Worm (Caenorhabditis elegans) whole organism, young adult: ENCODE measurements around the gene nlp-11.

ENCODE experiments used
- aptf-2 ChIP-seq: fragments of 200-800 bp; sonication (Bioruptor generic); conservative IDR thresholded peaks from 2 replicates; pipeline ENCODE4 v1.3.6; 2022; ENCODE audit warnings: missing genetic modification reagents, missing genetic modification characterization, missing compliant biosample characterization
- ceh-91 ChIP-seq: fragments of 200-800 bp; sonication (Bioruptor generic); IDR thresholded peaks from 2 replicates; pipeline ENCODE4 v1.3.6; 2022; ENCODE audit warnings: missing genetic modification reagents, missing genetic modification characterization, missing compliant biosample characterization
- lin-40 ChIP-seq: sonication (generic microtip); optimal IDR thresholded peaks from 2 replicates; lab custom pipeline; 2016; ENCODE audit warnings: missing genetic modification characterization, mild to moderate bottlenecking, missing compliant biosample characterization, missing genotype, missing genetic modification reagents
- mel-28 ChIP-seq: sonication (generic microtip); optimal IDR thresholded peaks from 2 replicates; lab custom pipeline; 2016; ENCODE audit warnings: borderline replicate concordance, mild to moderate bottlenecking, missing genetic modification characterization, missing compliant biosample characterization
- nhr-90 ChIP-seq: sonication (generic microtip); optimal IDR thresholded peaks from 2 replicates; lab custom pipeline; 2016; ENCODE audit warnings: missing genotype, mild to moderate bottlenecking, missing genetic modification characterization, missing compliant biosample characterization

DNA sequence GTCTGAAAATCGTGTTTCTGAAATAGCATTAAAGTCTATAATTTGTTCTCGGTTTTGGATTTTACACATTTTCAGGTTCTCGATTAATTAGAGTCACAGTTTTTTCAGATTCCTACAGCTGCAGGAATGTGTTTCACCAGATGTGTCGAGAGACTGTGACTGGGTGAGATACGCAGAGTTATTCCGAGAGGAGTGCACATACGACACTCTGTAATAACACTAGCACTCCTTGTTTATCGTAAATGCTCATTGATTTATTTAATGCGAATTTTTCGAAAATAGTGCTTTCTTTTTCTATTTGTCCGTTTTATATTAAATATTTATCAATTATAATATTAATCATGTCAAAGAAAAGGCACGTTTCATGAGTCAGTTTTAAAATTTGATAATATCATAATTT lies 24.4 kb downstream of the nlp-11 start, which contains the start of gene ZK1320.11:
- TF ChIP-seq mel-28 (tag; lab: Kevin White, UChicago) (no peak), nhr-90 (tag; lab: Kevin White, UChicago) (no peak), aptf-2 (no peak), lin-40 (tag; lab: Kevin White, UChicago) (no peak), ceh-91 (GFP tag; lab: Robert Waterston, UW) (no peak)
